Worm (Caenorhabditis elegans) whole organism, L3 larva: ENCODE measurements around the gene col-3.
"Not testable (repeated sequence)": the region's sequence is repeated elsewhere in the genome, so short reads cannot be mapped to it uniquely, and the experiment has no call there.

Experiments used
- ZK546.5 ChIP-seq: sonication (generic microtip); optimal IDR thresholded peaks from 2 replicates; lab custom pipeline; 2017; ENCODE audit warnings: missing biosample characterization, missing genetic modification characterization
- aly-2 ChIP-seq: fragments of 150-350 bp; optimal IDR thresholded peaks from 2 replicates; lab custom pipeline; 2014; ENCODE audit warnings: missing biosample characterization, missing genetic modification characterization
- ama-1 ChIP-seq: fragments of 150-350 bp; optimal IDR thresholded peaks from 2 replicates; lab custom pipeline; 2018
- ceh-16 ChIP-seq: sonication (generic microtip); optimal IDR thresholded peaks from 2 replicates; lab custom pipeline; 2017; ENCODE audit warnings: missing biosample characterization, missing genetic modification characterization
- ceh-28 ChIP-seq: fragments of 150-350 bp; optimal IDR thresholded peaks from 2 replicates; lab custom pipeline; 2014; ENCODE audit warnings: missing biosample characterization, missing genetic modification reagents, missing genetic modification characterization
- ceh-82 ChIP-seq: fragments of 150-350 bp; optimal IDR thresholded peaks from 2 replicates; lab custom pipeline; 2014; ENCODE audit warnings: missing biosample characterization, missing genetic modification characterization
- daf-12 ChIP-seq: fragments of 150-350 bp; optimal IDR thresholded peaks from 2 replicates; lab custom pipeline; 2014; ENCODE audit warnings: missing biosample characterization, missing genetic modification reagents, missing genetic modification characterization
- egl-27 ChIP-seq: sonication (generic microtip); optimal IDR thresholded peaks from 4 replicates; lab custom pipeline; 2017; ENCODE audit warnings: missing biosample characterization, missing genetic modification reagents, missing genetic modification characterization
- egl-5 ChIP-seq: fragments of 150-350 bp; optimal IDR thresholded peaks from 2 replicates; lab custom pipeline; 2017; ENCODE audit warnings: missing biosample characterization, missing genetic modification reagents, missing genetic modification characterization, inconsistent platforms
- elt-1 ChIP-seq: fragments of 150-350 bp; optimal IDR thresholded peaks from 2 replicates; lab custom pipeline; 2014; ENCODE audit warnings: missing biosample characterization, missing genetic modification characterization
- elt-2 ChIP-seq: sonication (generic microtip); optimal IDR thresholded peaks from 2 replicates; lab custom pipeline; 2016; ENCODE audit warnings: missing genetic modification reagents, mild to moderate bottlenecking, missing genetic modification characterization, missing compliant biosample characterization
- elt-3 ChIP-seq, 3 experiments: fragments of 150-350 bp in 1 of 3; sonication (generic microtip) in 2 of 3; optimal IDR thresholded peaks; 2 replicates in 2 of 3; 4 replicates in 1 of 3; lab custom pipeline; 2014 to 2017; ENCODE audit warnings: missing biosample characterization in 3 of 3, missing genetic modification characterization in 3 of 3
- eor-1 ChIP-seq, 2 experiments: fragments of 150-350 bp; optimal IDR thresholded peaks; 2 replicates each; lab custom pipeline; 2014 to 2018; ENCODE audit warnings: missing biosample characterization in 2 of 2, missing genetic modification characterization in 2 of 2
- hmg-11 ChIP-seq: sonication (generic microtip); optimal IDR thresholded peaks from 2 replicates; lab custom pipeline; 2016; ENCODE audit warnings: missing genetic modification characterization, missing compliant biosample characterization
- jun-1 ChIP-seq: fragments of 150-350 bp; optimal IDR thresholded peaks from 2 replicates; lab custom pipeline; 2014; ENCODE audit warnings: missing biosample characterization, missing genetic modification reagents, missing genetic modification characterization
- lin-15B ChIP-seq: fragments of 150-350 bp; optimal IDR thresholded peaks from 2 replicates; lab custom pipeline; 2014; ENCODE audit warnings: missing biosample characterization, missing genetic modification characterization
- lin-39 ChIP-seq: fragments of 150-350 bp; optimal IDR thresholded peaks from 2 replicates; lab custom pipeline; 2018; ENCODE audit warnings: missing biosample characterization, missing genetic modification reagents, missing genetic modification characterization
- mdl-1 ChIP-seq: fragments of 150-350 bp; optimal IDR thresholded peaks from 2 replicates; lab custom pipeline; 2014; ENCODE audit warnings: missing biosample characterization, missing genetic modification characterization
- mml-1 ChIP-seq: fragments of 150-350 bp; sonication (generic microtip); optimal IDR thresholded peaks from 3 replicates; lab custom pipeline; 2014; ENCODE audit warnings: missing biosample characterization, missing genetic modification characterization
- nfya-1 ChIP-seq: sonication (generic microtip); optimal IDR thresholded peaks from 2 replicates; lab custom pipeline; 2017; ENCODE audit warnings: missing genetic modification characterization, mild to moderate bottlenecking, missing compliant biosample characterization, antibody characterized with exemption, moderate library complexity; ENCODE audit not compliant: insufficient read depth
- nhr-11 ChIP-seq: fragments of 150-350 bp; optimal IDR thresholded peaks from 2 replicates; lab custom pipeline; 2014; ENCODE audit warnings: missing biosample characterization, missing genetic modification characterization
- nhr-23 ChIP-seq: fragments of 150-350 bp; optimal IDR thresholded peaks from 2 replicates; lab custom pipeline; 2014; ENCODE audit warnings: missing biosample characterization, missing genetic modification reagents, missing genetic modification characterization
- nhr-25 ChIP-seq: sonication (generic microtip); optimal IDR thresholded peaks from 2 replicates; lab custom pipeline; 2017; ENCODE audit warnings: missing biosample characterization, missing genetic modification characterization
- nhr-28 ChIP-seq: fragments of 150-350 bp; optimal IDR thresholded peaks from 2 replicates; lab custom pipeline; 2014; ENCODE audit warnings: missing biosample characterization, missing genetic modification characterization
- nhr-43 ChIP-seq: sonication (generic microtip); optimal IDR thresholded peaks from 2 replicates; lab custom pipeline; 2016; ENCODE audit warnings: mild to moderate bottlenecking, missing genetic modification characterization, missing compliant biosample characterization; ENCODE audit not compliant: poor library complexity, severe bottlenecking
- nhr-67 ChIP-seq: fragments of 150-350 bp; optimal IDR thresholded peaks from 2 replicates; lab custom pipeline; 2014; ENCODE audit warnings: missing biosample characterization, missing genetic modification characterization
- nhr-76 ChIP-seq: fragments of 150-350 bp; sonication (generic microtip); optimal IDR thresholded peaks from 5 replicates; lab custom pipeline; 2014; ENCODE audit warnings: missing biosample characterization, missing genetic modification characterization
- nhr-77 ChIP-seq: fragments of 150-350 bp; optimal IDR thresholded peaks from 2 replicates; lab custom pipeline; 2014; ENCODE audit warnings: missing biosample characterization, missing genetic modification characterization
- pha-4 ChIP-seq: fragments of 150-350 bp; optimal IDR thresholded peaks from 2 replicates; lab custom pipeline; 2014; ENCODE audit warnings: missing biosample characterization, missing genetic modification reagents, missing genetic modification characterization
- pqm-1 ChIP-seq: fragments of 150-350 bp; optimal IDR thresholded peaks from 2 replicates; lab custom pipeline; 2017; ENCODE audit warnings: missing biosample characterization, missing genetic modification characterization, inconsistent platforms
- sea-2 ChIP-seq: fragments of 150-350 bp; sonication (generic microtip); optimal IDR thresholded peaks from 4 replicates; lab custom pipeline; 2014; ENCODE audit warnings: missing biosample characterization, missing genetic modification reagents, missing genetic modification characterization
- skn-1 ChIP-seq: fragments of 150-350 bp; optimal IDR thresholded peaks from 2 replicates; lab custom pipeline; 2014; ENCODE audit warnings: missing biosample characterization, missing genetic modification characterization
- snpc-4 ChIP-seq: fragments of 150-350 bp; optimal IDR thresholded peaks from 2 replicates; lab custom pipeline; 2014; ENCODE audit warnings: missing biosample characterization, missing genetic modification characterization
- tbx-2 ChIP-seq: sonication (generic microtip); optimal IDR thresholded peaks from 2 replicates; lab custom pipeline; 2016; ENCODE audit warnings: mild to moderate bottlenecking, missing genetic modification characterization, missing compliant biosample characterization
- unc-62 ChIP-seq: fragments of 150-350 bp; sonication (generic microtip); optimal IDR thresholded peaks from 4 replicates; lab custom pipeline; 2014; ENCODE audit warnings: missing biosample characterization, missing genetic modification reagents, missing genetic modification characterization
- zag-1 ChIP-seq: fragments of 150-350 bp; optimal IDR thresholded peaks from 2 replicates; lab custom pipeline; 2014; ENCODE audit warnings: missing biosample characterization, missing genetic modification characterization
- ztf-11 ChIP-seq: fragments of 150-350 bp; optimal IDR thresholded peaks from 2 replicates; lab custom pipeline; 2014; ENCODE audit warnings: missing biosample characterization, missing genetic modification characterization
- ztf-4 ChIP-seq: fragments of 150-350 bp; optimal IDR thresholded peaks from 2 replicates; lab custom pipeline; 2014; ENCODE audit warnings: missing biosample characterization, missing genetic modification characterization

Gene col-3

DNA sequence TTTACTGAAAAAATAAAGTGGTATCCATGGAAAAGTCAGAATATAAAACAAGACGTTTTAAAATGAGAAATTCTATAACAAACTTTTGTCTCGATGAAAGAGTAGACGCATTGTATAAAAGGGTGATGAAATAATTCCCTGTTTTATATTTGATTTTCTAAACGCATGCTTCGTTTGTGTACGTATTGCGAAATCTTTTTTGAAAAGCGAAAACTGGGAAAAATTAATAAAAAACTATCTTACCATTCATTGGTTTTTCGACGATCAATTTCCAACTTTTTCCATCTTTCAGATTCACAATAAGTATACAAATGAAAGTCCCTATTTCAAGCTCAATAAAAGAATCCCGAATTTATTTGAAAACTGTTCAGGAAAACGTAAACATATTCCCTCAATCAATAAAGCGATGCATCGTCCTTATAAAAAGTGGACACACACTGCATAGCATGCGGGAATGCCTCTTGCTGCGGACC lies 39.7 kb upstream of the col-3 start, which contains the start of gene C33D9.13:
Gene C33D9.13 (minus strand): TSS at position 423 of the 473 bp plus-strand sequence.
- TF ChIP-seq pha-4 (peak; percentile 21), ceh-28 (tag; lab: Kevin White, UChicago) (peak; percentile 1), lin-39 (tag; lab: Kevin White, UChicago) (no peak)
- TF ChIP-seq, all 47 proteins: peak for 2

DNA sequence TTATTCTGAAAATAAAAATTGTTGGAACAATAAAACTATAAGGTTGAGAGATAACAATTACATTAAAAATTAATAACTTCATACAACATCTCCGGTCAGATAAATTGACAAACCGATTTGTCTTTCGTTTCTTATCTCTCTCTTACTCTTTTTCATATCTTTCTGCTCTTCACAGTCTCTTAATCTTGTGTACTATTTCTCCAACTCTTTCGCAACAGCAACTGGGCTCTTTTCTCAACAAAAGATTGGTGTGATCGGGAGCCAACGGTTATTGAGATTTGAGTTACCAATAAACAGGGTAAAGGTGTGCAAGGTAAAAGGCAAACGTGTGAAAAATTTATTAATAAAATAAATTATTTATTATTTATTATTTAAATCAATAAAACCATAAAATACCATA lies 37.9 kb upstream of the col-3 start, which contains the start of gene C33D9.8:
Gene C33D9.8 (minus strand): TSS at position 99 of the 400 bp plus-strand sequence.
- TF ChIP-seq unc-62 (GFP tag; lab: Kevin White, UChicago) = no peak
- TF ChIP-seq mdl-1 (tag; lab: Kevin White, UChicago) = no peak
- TF ChIP-seq elt-3 (tag; optimal IDR thresholded peaks at IDR 0.05; lab: Kevin White, UChicago) = no peak
- TF ChIP-seq nfya-1 (tag; lab: Kevin White, UChicago) = peak; percentile 7
- no peak for TF ChIP-seq ceh-16 (tag; lab: Kevin White, UChicago)
- peak; percentile 30 for TF ChIP-seq pha-4
- TF ChIP-seq, all 47 proteins: peak for 2

DNA sequence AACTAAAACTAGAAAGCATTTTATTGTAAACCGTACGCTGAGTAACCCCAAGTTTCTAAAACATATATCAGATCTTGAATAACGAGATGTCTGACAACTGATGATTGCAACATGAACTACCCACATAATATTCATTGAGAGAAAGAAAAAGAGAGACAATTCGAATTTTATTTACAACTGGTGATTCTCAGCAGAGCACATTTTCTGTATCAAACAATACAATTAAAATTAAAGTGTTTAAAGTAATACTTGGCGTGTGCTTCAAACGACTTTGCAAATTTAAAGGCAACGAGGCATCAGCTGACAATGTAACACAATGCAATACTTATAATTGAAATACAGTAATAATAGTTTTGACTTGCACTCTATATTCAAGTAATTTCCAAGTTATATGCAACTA lies 36.5 kb upstream of the col-3 start, which contains the start of gene C33D9.10:
Gene C33D9.10 (minus strand): TSS at position 101 of the 400 bp plus-strand sequence.
- not testable (repeated sequence) for TF ChIP-seq ama-1 (lab: Kevin White, UChicago); nhr-25 (tag; lab: Kevin White, UChicago); jun-1

DNA sequence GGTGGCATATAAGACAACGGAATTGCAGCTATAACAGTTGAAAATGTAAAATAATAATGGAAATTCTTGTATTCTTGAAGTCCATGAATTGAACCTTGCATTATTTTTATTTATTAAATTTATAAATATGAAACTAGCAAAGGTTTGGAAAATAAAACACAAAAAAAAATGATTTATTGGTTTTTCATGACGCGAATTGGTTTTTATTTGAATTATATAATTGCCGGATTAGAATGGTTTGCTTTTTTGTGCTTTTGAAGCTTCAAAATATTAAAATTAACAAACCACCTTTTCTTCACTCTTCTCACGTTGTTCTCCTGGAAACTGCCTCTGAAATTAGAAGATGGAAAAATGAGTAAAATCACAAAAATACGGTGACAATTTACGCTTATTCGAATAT lies 34.4 kb upstream of the col-3 start, which contains the start of gene sru-35:
Gene sru-35 (minus strand): TSS at position 101 of the 400 bp plus-strand sequence.
- TF ChIP-seq ZK546.5 (tag; lab: Kevin White, UChicago) (no peak), nhr-25 (tag; lab: Kevin White, UChicago) (no peak), mml-1 (tag; lab: Kevin White, UChicago) (no peak), jun-1 (no peak), nhr-28 (no peak), ceh-82 (tag; lab: Kevin White, UChicago) (no peak), eor-1 (tag; optimal IDR thresholded peaks at IDR 0.05; lab: Kevin White, UChicago) (no peak), zag-1 (tag; lab: Kevin White, UChicago) (no peak), unc-62 (GFP tag; lab: Kevin White, UChicago) (no peak), lin-15B (tag; lab: Kevin White, UChicago) (no peak), ama-1 (lab: Kevin White, UChicago) (no peak), elt-3 (tag; optimal IDR thresholded peaks at IDR 0.05; lab: Kevin White, UChicago) (no peak)

DNA sequence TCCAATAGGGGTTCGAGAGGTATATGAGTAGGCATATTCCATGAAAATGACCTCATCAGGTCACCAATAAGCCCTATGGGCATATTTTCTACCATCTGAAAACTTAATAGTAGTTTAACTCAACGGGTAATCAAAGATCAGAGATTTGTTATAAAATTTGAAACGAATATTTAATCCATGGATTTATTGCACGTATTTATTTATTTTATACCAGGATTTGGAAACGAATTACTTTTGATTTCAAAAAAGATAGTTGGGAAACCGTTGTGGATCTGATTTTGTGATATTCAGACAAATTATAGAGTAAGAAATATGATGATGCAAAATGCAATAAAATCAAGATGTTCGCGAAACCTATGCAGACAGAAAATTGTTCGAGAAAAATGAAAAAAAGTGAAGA lies 31.8 kb upstream of the col-3 start, which contains the start of gene C33D9.3:
Gene C33D9.3 (minus strand): TSS at position 101 of the 400 bp plus-strand sequence.
- no peak for TF ChIP-seq eor-1 (tag; optimal IDR thresholded peaks at IDR 0.05; lab: Kevin White, UChicago)

DNA sequence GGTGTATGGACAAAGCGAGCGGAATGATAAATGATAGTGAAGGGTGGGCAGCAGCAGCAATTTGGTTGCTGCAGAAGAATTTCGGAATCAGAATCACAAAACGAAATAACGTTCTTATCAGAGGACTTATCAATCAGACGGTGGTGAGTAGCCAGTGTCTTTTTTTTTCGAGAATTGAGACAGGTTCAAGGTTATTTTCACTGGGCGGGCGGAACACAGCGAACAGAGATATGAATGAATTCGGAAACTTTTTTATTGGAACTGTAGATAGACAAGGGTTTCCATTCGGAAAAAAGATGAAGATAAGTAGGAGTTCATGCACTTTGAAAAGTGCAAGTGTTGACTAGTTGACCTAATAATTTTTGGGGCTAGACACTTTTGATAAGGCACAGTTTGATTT lies 31.4 kb upstream of the col-3 start:
- TF ChIP-seq nhr-11 (tag; lab: Kevin White, UChicago) (no peak), skn-1 (no peak), nhr-43 (tag; lab: Kevin White, UChicago) (peak; percentile 63), jun-1 (peak; percentile 24), ceh-28 (tag; lab: Kevin White, UChicago) (peak; percentile 3), egl-27 (peak; percentile 40), elt-3 (tag; optimal IDR thresholded peaks at IDR 0.05; lab: Kevin White, UChicago) (peak; percentile 37 to 99 (median 61)), ztf-11 (tag; lab: Kevin White, UChicago) (no peak), zag-1 (tag; lab: Kevin White, UChicago) (no peak), mml-1 (tag; lab: Kevin White, UChicago) (no peak), eor-1 (tag; optimal IDR thresholded peaks at IDR 0.05; lab: Kevin White, UChicago) (no peak), ceh-82 (tag; lab: Kevin White, UChicago) (no peak), tbx-2 (no peak), ztf-4 (tag; lab: Kevin White, UChicago) (no peak), mdl-1 (tag; lab: Kevin White, UChicago) (no peak), egl-5 (no peak), elt-1 (tag; lab: Kevin White, UChicago) (peak; percentile 37), nfya-1 (tag; lab: Kevin White, UChicago) (peak; percentile 5), nhr-28 (no peak), elt-2 (peak; percentile 70), ZK546.5 (tag; lab: Kevin White, UChicago) (no peak), nhr-77 (tag; lab: Kevin White, UChicago) (no peak), lin-15B (tag; lab: Kevin White, UChicago) (no peak), nhr-67 (no peak), nhr-25 (tag; lab: Kevin White, UChicago) (peak; percentile 77), daf-12 (tag; lab: Kevin White, UChicago) (peak; percentile 52), pqm-1 (tag; lab: Kevin White, UChicago) (peak; percentile 24), pha-4 (no peak), nhr-23 (tag; lab: Kevin White, UChicago) (peak; percentile 93), sea-2 (GFP tag; lab: Kevin White, UChicago) (no peak), snpc-4 (tag; lab: Kevin White, UChicago) (no peak), nhr-76 (tag; lab: Kevin White, UChicago) (no peak), ama-1 (lab: Kevin White, UChicago) (peak; percentile 69), hmg-11 (tag; lab: Kevin White, UChicago) (peak; percentile 8), aly-2 (tag; lab: Kevin White, UChicago) (no peak)
